Worm (Caenorhabditis elegans) whole organism, young adult: ENCODE data around the gene F38C2.4.

Source experiments
- B0035.1 ChIP-seq: sonication (generic microtip); optimal IDR thresholded peaks from 2 replicates; lab custom pipeline; 2016; ENCODE audit warnings: missing genetic modification characterization, mild to moderate bottlenecking, missing compliant biosample characterization, missing genotype, missing genetic modification reagents
- C06A6.2 ChIP-seq: fragments of 200-800 bp; sonication (Bioruptor generic); conservative IDR thresholded peaks from 2 replicates; pipeline ENCODE4 v1.3.6; 2022; ENCODE audit warnings: missing genetic modification characterization, missing compliant biosample characterization
- F10E7.11 ChIP-seq: sonication (generic microtip); optimal IDR thresholded peaks from 2 replicates; lab custom pipeline; 2017; ENCODE audit warnings: mild to moderate bottlenecking, missing genetic modification characterization, moderate library complexity, missing compliant biosample characterization
- F39B2.1 ChIP-seq: fragments of 200-800 bp; sonication (Bioruptor generic); IDR thresholded peaks from 2 replicates; pipeline ENCODE4 v1.3.6; 2022; ENCODE audit warnings: missing genetic modification reagents, missing genetic modification characterization, missing compliant biosample characterization
- F55B11.4 ChIP-seq: sonication (generic microtip); optimal IDR thresholded peaks from 2 replicates; lab custom pipeline; 2016; ENCODE audit warnings: missing compliant biosample characterization, missing genetic modification characterization, borderline replicate concordance; ENCODE audit not compliant: insufficient read depth
- F57A8.1 ChIP-seq: fragments of 200-800 bp; sonication (Bioruptor generic); optimal IDR thresholded peaks from 2 replicates; lab custom pipeline; 2018; ENCODE audit warnings: mild to moderate bottlenecking, missing genetic modification characterization, moderate library complexity, missing compliant biosample characterization
- F57C9.4 ChIP-seq: sonication (generic microtip); optimal IDR thresholded peaks from 2 replicates; lab custom pipeline; 2017; ENCODE audit warnings: mild to moderate bottlenecking, missing genetic modification characterization, missing compliant biosample characterization
- K11D2.4 ChIP-seq: fragments of 200-800 bp; sonication (Bioruptor generic); IDR thresholded peaks from 2 replicates; pipeline ENCODE4 v1.3.6; 2022; ENCODE audit warnings: missing genetic modification reagents, missing genetic modification characterization, missing compliant biosample characterization
- T07F8.4 ChIP-seq: sonication (generic microtip); optimal IDR thresholded peaks from 2 replicates; lab custom pipeline; 2016; ENCODE audit warnings: mild to moderate bottlenecking, missing genetic modification characterization, moderate library complexity, missing compliant biosample characterization
- Y67H2A.10 ChIP-seq: fragments of 200-800 bp; sonication (Bioruptor generic); conservative IDR thresholded peaks from 2 replicates; pipeline ENCODE4 v1.3.6; 2022; ENCODE audit warnings: missing genetic modification reagents, missing genetic modification characterization, missing compliant biosample characterization
- Y95B8A.8 ChIP-seq: fragments of 200-800 bp; sonication (Bioruptor generic); IDR thresholded peaks from 2 replicates; pipeline ENCODE4 v1.3.6; 2022; ENCODE audit warnings: missing genetic modification reagents, missing genetic modification characterization, missing compliant biosample characterization
- akir-1 ChIP-seq: fragments of 200-800 bp; sonication (Bioruptor generic); optimal IDR thresholded peaks from 2 replicates; lab custom pipeline; 2018; ENCODE audit warnings: mild to moderate bottlenecking, missing genetic modification characterization, moderate library complexity, missing compliant biosample characterization
- athp-1 ChIP-seq: sonication (generic microtip); optimal IDR thresholded peaks from 2 replicates; lab custom pipeline; 2017; ENCODE audit warnings: mild to moderate bottlenecking, missing genetic modification characterization, missing compliant biosample characterization
- attf-6 ChIP-seq: fragments of 200-800 bp; sonication (Bioruptor generic); IDR thresholded peaks from 2 replicates; pipeline ENCODE4 v1.3.6; 2022; ENCODE audit warnings: missing genetic modification reagents, missing genetic modification characterization, missing compliant biosample characterization
- ccch-3 ChIP-seq: fragments of 200-800 bp; sonication (Bioruptor generic); optimal IDR thresholded peaks from 2 replicates; lab custom pipeline; 2018; ENCODE audit warnings: mild to moderate bottlenecking, missing genetic modification characterization, missing compliant biosample characterization
- chd-7 ChIP-seq: sonication (generic microtip); optimal IDR thresholded peaks from 2 replicates; lab custom pipeline; 2016; ENCODE audit warnings: mild to moderate bottlenecking, missing genetic modification characterization, moderate library complexity, missing compliant biosample characterization
- dox-1 ChIP-seq: fragments of 200-800 bp; sonication (Bioruptor generic); IDR thresholded peaks from 2 replicates; pipeline ENCODE4 v1.3.6; 2022; ENCODE audit warnings: missing genetic modification reagents, missing genetic modification characterization, missing compliant biosample characterization
- ets-4 ChIP-seq: fragments of 200-800 bp; sonication (Bioruptor generic); optimal IDR thresholded peaks from 2 replicates; lab custom pipeline; 2018; ENCODE audit warnings: mild to moderate bottlenecking, missing genetic modification characterization, missing compliant biosample characterization
- hrde-1 ChIP-seq: sonication (generic microtip); optimal IDR thresholded peaks from 2 replicates; lab custom pipeline; 2016; ENCODE audit warnings: missing genetic modification characterization, mild to moderate bottlenecking, missing compliant biosample characterization, moderate library complexity, missing genotype, missing genetic modification reagents, borderline replicate concordance
- lag-1 ChIP-seq: fragments of 200-800 bp; sonication (Bioruptor generic); IDR thresholded peaks from 2 replicates; pipeline ENCODE4 v1.3.6; 2022; ENCODE audit warnings: missing genetic modification reagents, missing genetic modification characterization, missing compliant biosample characterization
- let-607 ChIP-seq, 2 experiments: fragments of 200-800 bp in 1 of 2; sonication (Bioruptor generic) in 1 of 2; sonication (generic microtip) in 1 of 2; optimal IDR thresholded peaks; 2 replicates each; lab custom pipeline; 2016 to 2018; ENCODE audit warnings: mild to moderate bottlenecking in 2 of 2, missing compliant biosample characterization in 2 of 2, missing genetic modification characterization in 2 of 2, moderate library complexity in 2 of 2, missing genotype in 1 of 2
- madf-3 ChIP-seq: fragments of 200-800 bp; sonication (Bioruptor generic); IDR thresholded peaks from 2 replicates; pipeline ENCODE4 v1.3.6; 2022; ENCODE audit warnings: missing genetic modification reagents, missing genetic modification characterization, missing compliant biosample characterization
- madf-6 ChIP-seq: fragments of 200-800 bp; sonication (Bioruptor generic); IDR thresholded peaks from 2 replicates; pipeline ENCODE4 v1.3.6; 2022; ENCODE audit warnings: missing genetic modification reagents, missing genetic modification characterization, missing compliant biosample characterization
- mcd-1 ChIP-seq: fragments of 200-800 bp; sonication (Bioruptor generic); IDR thresholded peaks from 2 replicates; pipeline ENCODE4 v1.3.6; 2022; ENCODE audit warnings: missing genetic modification reagents, missing genetic modification characterization, missing compliant biosample characterization
- nhr-27 ChIP-seq: fragments of 200-800 bp; sonication (Bioruptor generic); optimal IDR thresholded peaks from 2 replicates; lab custom pipeline; 2018; ENCODE audit warnings: mild to moderate bottlenecking, missing genetic modification characterization, moderate library complexity, missing compliant biosample characterization
- sea-2 ChIP-seq: fragments of 200-800 bp; sonication (Bioruptor generic); IDR thresholded peaks from 2 replicates; pipeline ENCODE4 v1.3.6; 2022; ENCODE audit warnings: missing genetic modification characterization, missing compliant biosample characterization
- snpc-3.4 ChIP-seq: sonication (generic microtip); optimal IDR thresholded peaks from 2 replicates; lab custom pipeline; 2017; ENCODE audit warnings: missing genetic modification characterization, mild to moderate bottlenecking, missing compliant biosample characterization, antibody characterized with exemption, moderate library complexity, missing genotype, missing genetic modification reagents
- snpc-4 ChIP-seq, 5 experiments: fragments of 150-350 bp in 1 of 5; sonication (generic microtip) in 4 of 5; optimal IDR thresholded peaks; 2 replicates each; lab custom pipeline; 2014 to 2018; ENCODE audit warnings: missing genetic modification characterization in 5 of 5, missing biosample characterization in 3 of 5, antibody characterized with exemption in 2 of 5, mild to moderate bottlenecking in 2 of 5, missing compliant biosample characterization in 2 of 5, missing genotype in 2 of 5, moderate library complexity in 2 of 5, missing genetic modification reagents in 1 of 5
- ztf-18 ChIP-seq: sonication (generic microtip); optimal IDR thresholded peaks from 2 replicates; lab custom pipeline; 2016; ENCODE audit warnings: missing genotype, mild to moderate bottlenecking, missing genetic modification characterization, missing compliant biosample characterization
- ztf-22 ChIP-seq: fragments of 200-800 bp; sonication (Bioruptor generic); optimal IDR thresholded peaks from 2 replicates; lab custom pipeline; 2018; ENCODE audit warnings: mild to moderate bottlenecking, missing genetic modification characterization, moderate library complexity, missing compliant biosample characterization
- ztf-3 ChIP-seq: fragments of 200-800 bp; sonication (Bioruptor generic); optimal IDR thresholded peaks from 2 replicates; lab custom pipeline; 2018; ENCODE audit warnings: mild to moderate bottlenecking, missing genetic modification characterization, missing compliant biosample characterization
- ztf-6 ChIP-seq: fragments of 200-800 bp; sonication (Bioruptor generic); IDR thresholded peaks from 2 replicates; pipeline ENCODE4 v1.3.6; 2022; ENCODE audit warnings: missing genetic modification reagents, missing genetic modification characterization, missing compliant biosample characterization

F38C2.4 gene

DNA sequence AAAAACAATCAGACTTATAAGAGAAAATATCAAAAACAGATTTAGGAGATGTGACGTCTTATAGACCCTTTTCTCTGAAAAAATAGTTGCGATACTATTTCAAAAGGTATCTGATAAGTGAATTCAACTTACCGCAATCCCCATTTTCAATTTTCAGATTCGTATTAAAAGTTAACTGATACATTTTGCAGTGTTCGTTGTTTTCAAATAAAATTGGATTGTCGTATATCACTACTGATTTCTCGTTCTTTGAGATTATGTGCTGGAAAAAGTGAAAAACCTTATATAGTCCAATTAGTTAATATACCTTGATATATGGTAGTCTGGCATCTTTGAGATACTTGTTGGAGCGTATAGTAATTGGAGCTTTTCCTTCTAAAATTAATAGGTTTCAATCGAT is 40.6 kb upstream of the F38C2.4 start:
- TF ChIP-seq K11D2.4 (no peak), chd-7 (tag; lab: Kevin White, UChicago) (no peak), T07F8.4 (tag; lab: Kevin White, UChicago) (no peak), mcd-1 (GFP tag; lab: Robert Waterston, UW) (no peak), ets-4 (GFP tag; lab: Kevin White, UChicago) (no peak), akir-1 (GFP tag; lab: Kevin White, UChicago) (no peak), ccch-3 (GFP tag; lab: Kevin White, UChicago) (no peak), madf-3 (GFP tag; lab: Robert Waterston, UW) (no peak), F10E7.11 (no peak), F55B11.4 (tag; lab: Kevin White, UChicago) (no peak), F57A8.1 (GFP tag; lab: Kevin White, UChicago) (no peak), ztf-3 (no peak)

DNA sequence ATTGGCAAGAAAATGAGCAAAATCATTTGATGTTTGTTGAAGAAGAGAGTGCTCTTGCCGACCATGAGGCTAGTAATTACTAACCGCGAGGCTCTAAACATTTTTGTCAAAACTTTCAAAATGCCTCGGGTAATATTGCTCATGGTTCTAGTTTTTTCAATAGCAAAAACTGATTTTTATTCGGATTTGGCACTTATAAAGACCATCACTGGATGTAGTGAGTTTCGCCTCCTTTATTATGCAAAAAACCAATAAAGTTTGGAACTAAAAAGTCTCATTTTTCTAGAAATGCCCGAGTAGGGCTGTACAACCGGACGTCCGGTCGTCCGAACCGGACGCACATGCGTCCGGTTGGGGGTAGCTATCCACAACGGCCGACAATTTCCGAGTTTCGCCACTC is 38.0 kb upstream of the F38C2.4 start, which contains the start of the genes hpa-1 and irld-39:
hpa-1 (minus strand) TSS at position 101 of the 400 bp plus-strand sequence.
irld-39 (plus strand) TSS at position 121 of the 400 bp plus-strand sequence.
- TF ChIP-seq B0035.1 (no peak), hrde-1 (tag; lab: Kevin White, UChicago) (no peak), athp-1 (no peak), nhr-27 (tag; lab: Kevin White, UChicago) (no peak), T07F8.4 (tag; lab: Kevin White, UChicago) (no peak)

DNA sequence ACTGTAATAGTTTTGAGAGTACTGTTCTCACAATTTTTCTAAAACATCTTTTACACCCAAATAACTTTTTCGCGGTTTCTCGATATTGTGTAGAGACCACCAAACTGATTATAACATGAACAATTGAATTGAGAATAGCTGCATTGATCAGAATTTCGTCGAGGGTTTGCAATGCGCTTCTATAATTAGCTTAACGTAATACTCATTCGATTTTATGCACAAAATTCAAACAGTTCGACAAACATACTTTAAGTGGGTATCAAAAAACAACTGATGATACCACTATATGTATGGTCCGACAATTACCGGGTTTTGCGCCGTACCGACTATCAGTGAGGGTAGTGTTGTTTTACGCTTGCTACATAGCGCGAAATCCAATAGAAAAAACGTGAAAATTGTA is 34.2 kb upstream of the F38C2.4 start:
- TF ChIP-seq attf-6, result 0 out of 2 replicates have a peak, but pooled peaks have one; percentile 56
- TF ChIP-seq ztf-6 (GFP tag; lab: Robert Waterston, UW), result no peak
- no peak for TF ChIP-seq snpc-4 (GFP tag; optimal IDR thresholded peaks at IDR 0.05; lab: Kevin White, UChicago)
- TF ChIP-seq snpc-4 (tag; optimal IDR thresholded peaks at IDR 0.05; lab: Kevin White, UChicago), result peak in 3 of 4 experiments; percentile 48 to 65 (median 58)

DNA sequence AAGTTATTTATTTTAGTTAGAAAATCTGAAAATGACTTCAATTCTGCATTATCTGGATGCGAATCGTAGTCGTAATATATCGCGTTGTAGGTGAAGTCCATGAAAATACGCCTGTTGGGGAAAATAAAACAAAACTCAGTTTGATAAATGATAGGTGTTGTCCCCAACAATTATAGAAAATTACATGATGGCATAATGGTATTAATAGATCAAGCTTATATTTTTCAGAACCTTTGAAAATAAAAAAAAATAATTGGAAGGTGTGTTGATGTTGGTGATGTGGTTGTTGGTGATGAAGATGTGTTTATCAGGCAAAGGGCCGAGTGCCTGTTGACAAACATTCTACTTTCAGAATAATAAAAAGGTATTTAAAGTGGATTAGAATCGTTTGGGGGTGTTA is 32.5 kb upstream of the F38C2.4 start, which contains the start of gene srw-61:
srw-61 (minus strand) TSS at position 101 of the 400 bp plus-strand sequence.
- no peak for TF ChIP-seq ztf-18 (tag; lab: Kevin White, UChicago)
- TF ChIP-seq F57A8.1 (GFP tag; lab: Kevin White, UChicago), result no peak
- no peak for TF ChIP-seq lag-1
- no peak for TF ChIP-seq madf-6 (GFP tag; lab: Robert Waterston, UW)
- no peak for TF ChIP-seq C06A6.2 (GFP tag; lab: Robert Waterston, UW)
- no peak for TF ChIP-seq F39B2.1 (GFP tag; lab: Robert Waterston, UW)

DNA sequence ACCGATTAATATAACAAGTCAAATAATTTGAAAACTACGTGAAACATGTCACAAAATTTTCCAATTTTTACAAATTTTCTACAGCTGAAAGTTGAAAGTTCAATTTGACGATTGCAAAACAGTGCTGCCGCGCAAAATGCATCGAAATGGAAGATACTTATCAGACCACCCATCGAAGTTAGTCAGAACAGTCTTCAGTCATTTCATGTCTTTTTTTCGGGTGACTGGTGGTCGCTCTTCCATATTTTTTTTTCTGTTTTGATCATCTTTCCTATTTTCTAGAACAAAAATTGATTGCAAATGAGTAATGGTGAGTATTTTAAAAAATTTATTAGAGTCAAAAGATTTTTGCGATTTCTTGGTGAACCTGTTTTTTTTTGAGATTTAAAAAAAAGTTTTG is 23.9 kb upstream of the F38C2.4 start, which contains the start of gene F38C2.1:
F38C2.1 (plus strand) TSS at position 301 of the 400 bp plus-strand sequence.
- no peak for TF ChIP-seq F57C9.4 (tag; lab: Kevin White, UChicago)
- TF ChIP-seq dox-1 (GFP tag; lab: Robert Waterston, UW), result no peak
- no peak for TF ChIP-seq Y95B8A.8 (GFP tag; lab: Robert Waterston, UW)
- no peak for TF ChIP-seq snpc-3.4 (tag; lab: Kevin White, UChicago)
- no peak for TF ChIP-seq Y67H2A.10 (GFP tag; lab: Robert Waterston, UW)
- TF ChIP-seq sea-2 (GFP tag; lab: Robert Waterston, UW), result no peak
- no peak for TF ChIP-seq ztf-22
- no peak for TF ChIP-seq let-607 (tag; optimal IDR thresholded peaks at IDR 0.05; lab: Kevin White, UChicago)
